Worm (Caenorhabditis elegans) whole organism, early embryonic: ENCODE data around the gene C25E10.8.
A peak's percentile ranks its signal among the peaks of the same experiment; 100 is the strongest.

Experiments
- B0310.2 ChIP-seq: sonication (generic microtip); optimal IDR thresholded peaks from 2 replicates; lab custom pipeline; 2016; ENCODE audit warnings: mild to moderate bottlenecking, missing genetic modification characterization, missing compliant biosample characterization
- F13C5.2 ChIP-seq: sonication (generic microtip); optimal IDR thresholded peaks from 2 replicates; lab custom pipeline; 2017; ENCODE audit warnings: mild to moderate bottlenecking, missing genetic modification characterization, inconsistent platforms, missing compliant biosample characterization
- aly-1 ChIP-seq: sonication (generic microtip); optimal IDR thresholded peaks from 2 replicates; lab custom pipeline; 2016; ENCODE audit warnings: missing genetic modification characterization, missing compliant biosample characterization
- ama-1 ChIP-seq: fragments of 150-350 bp; optimal IDR thresholded peaks from 2 replicates; lab custom pipeline; 2014
- ceh-13 ChIP-seq: fragments of 200-800 bp; sonication (Bioruptor generic); optimal IDR thresholded peaks from 2 replicates; lab custom pipeline; 2018; ENCODE audit warnings: mild to moderate bottlenecking, missing genetic modification characterization, missing compliant biosample characterization
- ceh-36 ChIP-seq: sonication (generic microtip); optimal IDR thresholded peaks from 2 replicates; lab custom pipeline; 2016; ENCODE audit warnings: missing genetic modification characterization, inconsistent platforms, missing compliant biosample characterization
- ets-7 ChIP-seq: sonication (generic microtip); optimal IDR thresholded peaks from 2 replicates; lab custom pipeline; 2016; ENCODE audit warnings: missing genotype, missing genetic modification characterization, missing compliant biosample characterization
- flt-1 ChIP-seq: fragments of 200-800 bp; sonication (Bioruptor generic); IDR thresholded peaks from 2 replicates; pipeline ENCODE4 v1.3.6; 2022; ENCODE audit warnings: missing genetic modification characterization, missing compliant biosample characterization
- hmbx-1 ChIP-seq: sonication (generic microtip); optimal IDR thresholded peaks from 2 replicates; lab custom pipeline; 2016; ENCODE audit warnings: mild to moderate bottlenecking, missing genetic modification characterization, missing compliant biosample characterization
- hmg-4 ChIP-seq: fragments of 200-800 bp; sonication (Bioruptor generic); optimal IDR thresholded peaks from 2 replicates; lab custom pipeline; 2018; ENCODE audit warnings: mild to moderate bottlenecking, missing genetic modification characterization, missing compliant biosample characterization
- hnd-1 ChIP-seq: sonication (generic microtip); optimal IDR thresholded peaks from 2 replicates; lab custom pipeline; 2016; ENCODE audit warnings: missing genetic modification characterization, missing compliant biosample characterization
- pes-1 ChIP-seq: fragments of 200-800 bp; sonication (Bioruptor generic); IDR thresholded peaks from 2 replicates; pipeline ENCODE4 v1.3.6; 2022; ENCODE audit warnings: missing genetic modification reagents, missing genetic modification characterization, missing compliant biosample characterization
- scrt-1 ChIP-seq: fragments of 200-800 bp; sonication (Bioruptor generic); IDR thresholded peaks from 2 replicates; pipeline ENCODE4 v1.3.6; 2022; ENCODE audit warnings: missing genetic modification characterization, missing compliant biosample characterization
- sea-1 ChIP-seq: fragments of 200-800 bp; sonication (Bioruptor generic); conservative IDR thresholded peaks from 2 replicates; pipeline ENCODE4 v1.3.6; 2022; ENCODE audit warnings: missing genetic modification characterization, missing compliant biosample characterization
- tbx-11 ChIP-seq: fragments of 200-800 bp; sonication (Bioruptor generic); IDR thresholded peaks from 2 replicates; pipeline ENCODE4 v1.3.6; 2022; ENCODE audit warnings: missing genetic modification characterization, missing compliant biosample characterization
- tbx-37 ChIP-seq: fragments of 200-800 bp; sonication (Bioruptor generic); conservative IDR thresholded peaks from 2 replicates; pipeline ENCODE4 v1.3.6; 2022; ENCODE audit warnings: missing genetic modification reagents, missing genetic modification characterization, missing compliant biosample characterization
- tra-4 ChIP-seq: sonication (generic microtip); optimal IDR thresholded peaks from 2 replicates; lab custom pipeline; 2017; ENCODE audit warnings: missing genetic modification characterization, missing compliant biosample characterization

The C25E10.8 gene

ce11 chrV:9094060-9094628 lies 40.3 kb upstream of the C25E10.8 start:
- TF ChIP-seq sea-1 (GFP tag; lab: Robert Waterston, UW) (no peak), ceh-13 (GFP tag; lab: Kevin White, UChicago) (no peak), hmbx-1 (tag; lab: Kevin White, UChicago) (no peak), tra-4 (no peak), F13C5.2 (tag; lab: Kevin White, UChicago) (no peak), aly-1 (tag; lab: Kevin White, UChicago) (no peak)

ce11 chrV:9092209-9092608 lies 38.3 kb upstream of the C25E10.8 start, which contains the start of gene T27E4.1:
Gene T27E4.1 (plus strand): TSS chrV:9092345.
- no peak for TF ChIP-seq pes-1 (GFP tag; lab: Robert Waterston, UW)
- TF ChIP-seq tbx-11 (GFP tag; lab: Robert Waterston, UW): no peak
- TF ChIP-seq ceh-13 (GFP tag; lab: Kevin White, UChicago): no peak
- no peak for TF ChIP-seq aly-1 (tag; lab: Kevin White, UChicago)
- no peak for TF ChIP-seq ceh-36 (tag; lab: Kevin White, UChicago)
- TF ChIP-seq hmg-4 (GFP tag; lab: Kevin White, UChicago): no peak
- TF ChIP-seq ets-7 (tag; lab: Kevin White, UChicago): no peak
- TF ChIP-seq ama-1 (lab: Kevin White, UChicago): no peak
- TF ChIP-seq flt-1 (GFP tag; lab: Robert Waterston, UW): no peak
- TF ChIP-seq tbx-37: no peak
- TF ChIP-seq sea-1 (GFP tag; lab: Robert Waterston, UW): no peak
- no peak for TF ChIP-seq B0310.2 (tag; lab: Kevin White, UChicago)
- TF ChIP-seq hnd-1 (tag; lab: Kevin White, UChicago): no peak
- TF ChIP-seq F13C5.2 (tag; lab: Kevin White, UChicago): no peak
- TF ChIP-seq scrt-1 (GFP tag; lab: Robert Waterston, UW): no peak

- peak; percentile 0 for TF ChIP-seq hmg-4 (GFP tag; lab: Kevin White, UChicago)
- 0 out of 2 replicates have a peak, but pooled peaks have one; percentile 20 for TF ChIP-seq sea-1 (GFP tag; lab: Robert Waterston, UW)
- TF ChIP-seq scrt-1 (GFP tag; lab: Robert Waterston, UW): peak; percentile 60; the same call in 1 of the 2 replicates
Measured at ce11 chrV:9090824-9091798, 37.2 kb upstream of the C25E10.8 start.

- TF ChIP-seq hmbx-1 (tag; lab: Kevin White, UChicago): no peak
- TF ChIP-seq ama-1 (lab: Kevin White, UChicago): peak; percentile 94
- TF ChIP-seq tbx-11 (GFP tag; lab: Robert Waterston, UW): peak; percentile 27; the same call in 1 of the 2 replicates
- 0 out of 2 replicates have a peak, but pooled peaks have one; percentile 39 for TF ChIP-seq pes-1 (GFP tag; lab: Robert Waterston, UW)
- no peak for TF ChIP-seq tra-4
- TF ChIP-seq sea-1 (GFP tag; lab: Robert Waterston, UW): peak; percentile 95
- TF ChIP-seq hnd-1 (tag; lab: Kevin White, UChicago): peak; percentile 54
Measured at ce11 chrV:9088758-9089157, 34.9 kb upstream of the C25E10.8 start.

ce11 chrV:9086650-9087049 lies 32.8 kb upstream of the C25E10.8 start:
- TF ChIP-seq sea-1 (GFP tag; lab: Robert Waterston, UW) (0 out of 2 replicates have a peak, but pooled peaks have one; percentile 60), pes-1 (GFP tag; lab: Robert Waterston, UW) (0 out of 2 replicates have a peak, but pooled peaks have one; percentile 47)

ce11 chrV:9085845-9086244 lies 32.0 kb upstream of the C25E10.8 start:
- no peak for TF ChIP-seq ceh-13 (GFP tag; lab: Kevin White, UChicago)
- no peak for TF ChIP-seq ama-1 (lab: Kevin White, UChicago)
- no peak for TF ChIP-seq tbx-37

- TF ChIP-seq pes-1 (GFP tag; lab: Robert Waterston, UW) (no peak), tbx-37 (no peak), B0310.2 (tag; lab: Kevin White, UChicago) (no peak), hmbx-1 (tag; lab: Kevin White, UChicago) (no peak), tbx-11 (GFP tag; lab: Robert Waterston, UW) (no peak), F13C5.2 (tag; lab: Kevin White, UChicago) (no peak), scrt-1 (GFP tag; lab: Robert Waterston, UW) (no peak), ceh-13 (GFP tag; lab: Kevin White, UChicago) (no peak), hmg-4 (GFP tag; lab: Kevin White, UChicago) (no peak), hnd-1 (tag; lab: Kevin White, UChicago) (no peak), ceh-36 (tag; lab: Kevin White, UChicago) (no peak), flt-1 (GFP tag; lab: Robert Waterston, UW) (no peak), ama-1 (lab: Kevin White, UChicago) (no peak), ets-7 (tag; lab: Kevin White, UChicago) (no peak), aly-1 (tag; lab: Kevin White, UChicago) (no peak), sea-1 (GFP tag; lab: Robert Waterston, UW) (no peak), tra-4 (no peak)
Measured at ce11 chrV:9084252-9084651, 30.4 kb upstream of the C25E10.8 start.
